Fruit fly (Drosophila melanogaster) whole organism, embryonic: ENCODE measurements around the gene CG14537.

Experiments used
- ATbp ChIP-seq: fragments of 200-800 bp; sonication (Bioruptor generic); optimal IDR thresholded peaks from 2 replicates; lab custom pipeline; 2017; ENCODE audit warnings: missing biosample characterization, mild to moderate bottlenecking, missing genetic modification characterization, missing genetic modification reagents
- Ada2b ChIP-seq: fragments of 200-800 bp; sonication (Bioruptor generic); IDR thresholded peaks from 2 replicates; pipeline ENCODE4 v1.3.6; 2022; ENCODE audit warnings: missing biosample characterization, missing genetic modification characterization
- Asciz ChIP-seq: fragments of 200-800 bp; sonication (Bioruptor generic); optimal IDR thresholded peaks from 2 replicates; lab custom pipeline; 2017; ENCODE audit warnings: missing biosample characterization, mild to moderate bottlenecking, missing genetic modification characterization, missing genetic modification reagents
- BEAF-32 ChIP-seq: fragments of 200-800 bp; sonication (Bioruptor generic); optimal IDR thresholded peaks from 3 replicates; lab custom pipeline; 2017; ENCODE audit warnings: missing biosample characterization, missing genetic modification characterization, mild to moderate bottlenecking, moderate library complexity, missing genetic modification reagents
- Blimp-1 ChIP-seq: fragments of 200-800 bp; sonication (Bioruptor generic); optimal IDR thresholded peaks from 3 replicates; lab custom pipeline; 2018; ENCODE audit warnings: missing biosample characterization, missing genetic modification characterization, mild to moderate bottlenecking, moderate library complexity, missing genetic modification reagents
- BtbVII ChIP-seq: fragments of 200-800 bp; sonication (Bioruptor generic); optimal IDR thresholded peaks from 3 replicates; lab custom pipeline; 2017; ENCODE audit warnings: missing biosample characterization, mild to moderate bottlenecking, missing genetic modification characterization
- CG1024 ChIP-seq: fragments of 200-800 bp; sonication (Bioruptor generic); IDR thresholded peaks from 2 replicates; pipeline ENCODE4 v1.3.6; 2022; ENCODE audit warnings: missing biosample characterization, missing genetic modification characterization
- CG10543 ChIP-seq: fragments of 200-800 bp; sonication (Bioruptor generic); optimal IDR thresholded peaks from 3 replicates; lab custom pipeline; 2017; ENCODE audit warnings: missing biosample characterization, mild to moderate bottlenecking, missing genetic modification characterization, moderate library complexity
- CG11247 ChIP-seq: fragments of 200-800 bp; sonication (Bioruptor generic); IDR thresholded peaks from 2 replicates; pipeline ENCODE4 v1.3.6; 2022; ENCODE audit warnings: missing biosample characterization, missing genetic modification characterization
- CG11560 ChIP-seq: fragments of 200-800 bp; sonication (Bioruptor generic); IDR thresholded peaks from 3 replicates; pipeline ENCODE4 v1.3.6; 2022; ENCODE audit warnings: missing biosample characterization, missing genetic modification characterization
- CG12071 ChIP-seq: fragments of 200-800 bp; sonication (Bioruptor generic); optimal IDR thresholded peaks from 3 replicates; lab custom pipeline; 2018; ENCODE audit warnings: missing biosample characterization, mild to moderate bottlenecking, missing genetic modification characterization
- CG13123 ChIP-seq: fragments of 200-800 bp; sonication (Bioruptor generic); optimal IDR thresholded peaks from 2 replicates; lab custom pipeline; 2016; ENCODE audit warnings: missing biosample characterization, missing genetic modification characterization
- CG13424 ChIP-seq: fragments of 200-800 bp; sonication (Bioruptor generic); optimal IDR thresholded peaks from 2 replicates; lab custom pipeline; 2019; ENCODE audit warnings: missing biosample characterization, mild to moderate bottlenecking, missing genetic modification characterization, moderate library complexity
- CG14710 ChIP-seq: fragments of 200-800 bp; sonication (Bioruptor generic); optimal IDR thresholded peaks from 3 replicates; lab custom pipeline; 2019; ENCODE audit warnings: missing biosample characterization, mild to moderate bottlenecking, missing genetic modification characterization, moderate library complexity
- CG14965 ChIP-seq: fragments of 200-800 bp; sonication (Bioruptor generic); optimal IDR thresholded peaks from 2 replicates; lab custom pipeline; 2016; ENCODE audit warnings: missing biosample characterization, missing genetic modification characterization, borderline replicate concordance
- CG18476 ChIP-seq: fragments of 200-800 bp; sonication (Bioruptor generic); optimal IDR thresholded peaks from 2 replicates; lab custom pipeline; 2016; ENCODE audit warnings: missing biosample characterization, mild to moderate bottlenecking, missing genetic modification characterization
- CG18599 ChIP-seq: fragments of 200-800 bp; sonication (Bioruptor generic); optimal IDR thresholded peaks from 3 replicates; lab custom pipeline; 2017; ENCODE audit warnings: missing biosample characterization, missing genetic modification characterization, mild to moderate bottlenecking, moderate library complexity, missing genetic modification reagents
- CG32532 ChIP-seq: fragments of 200-800 bp; sonication (Bioruptor generic); IDR thresholded peaks from 2 replicates; pipeline ENCODE4 v1.3.6; 2022; ENCODE audit warnings: missing biosample characterization, missing genetic modification characterization
- CG32772 ChIP-seq: fragments of 200-800 bp; sonication (Bioruptor generic); IDR thresholded peaks from 2 replicates; pipeline ENCODE4 v1.3.6; 2022; ENCODE audit warnings: missing biosample characterization, missing genetic modification characterization
- CG33557 ChIP-seq: fragments of 200-800 bp; sonication (Bioruptor generic); optimal IDR thresholded peaks from 2 replicates; lab custom pipeline; 2019; ENCODE audit warnings: missing biosample characterization, mild to moderate bottlenecking, missing genetic modification characterization, moderate library complexity
- CG4282 ChIP-seq: fragments of 200-800 bp; sonication (Bioruptor generic); optimal IDR thresholded peaks from 2 replicates; lab custom pipeline; 2016; ENCODE audit warnings: missing biosample characterization, missing genetic modification characterization
- CG6272 ChIP-seq: fragments of 200-800 bp; sonication (Bioruptor generic); IDR thresholded peaks from 2 replicates; pipeline ENCODE4 v1.3.6; 2022; ENCODE audit warnings: missing biosample characterization, missing genetic modification characterization
- CG6791 ChIP-seq: fragments of 200-800 bp; sonication (Bioruptor generic); IDR thresholded peaks from 3 replicates; pipeline ENCODE4 v1.3.6; 2022; ENCODE audit warnings: missing biosample characterization, missing genetic modification characterization; ENCODE audit not compliant: partially characterized antibody
- CG8944 ChIP-seq: fragments of 200-800 bp; sonication (Bioruptor generic); optimal IDR thresholded peaks from 3 replicates; lab custom pipeline; 2016; ENCODE audit warnings: missing biosample characterization, missing genetic modification characterization
- CG9215 ChIP-seq: fragments of 200-800 bp; sonication (Bioruptor generic); IDR thresholded peaks from 2 replicates; pipeline ENCODE4 v1.3.6; 2022; ENCODE audit warnings: missing biosample characterization, missing genetic modification characterization
- HmgZ ChIP-seq: fragments of 200-800 bp; sonication (Bioruptor generic); optimal IDR thresholded peaks from 2 replicates; lab custom pipeline; 2018; ENCODE audit warnings: missing biosample characterization, mild to moderate bottlenecking, missing genetic modification characterization
- Hmr ChIP-seq: fragments of 200-800 bp; sonication (Bioruptor generic); optimal IDR thresholded peaks from 3 replicates; lab custom pipeline; 2017; ENCODE audit warnings: mild to moderate bottlenecking, missing biosample characterization, missing genetic modification reagents, missing genetic modification characterization
- Hr3 ChIP-seq: fragments of 200-800 bp; sonication (Bioruptor generic); optimal IDR thresholded peaks from 3 replicates; lab custom pipeline; 2016; ENCODE audit warnings: missing biosample characterization, missing genetic modification characterization
- Kr ChIP-seq: fragments of 200-800 bp; sonication (Bioruptor generic); optimal IDR thresholded peaks from 2 replicates; lab custom pipeline; 2017; ENCODE audit warnings: missing biosample characterization, mild to moderate bottlenecking, missing genetic modification characterization
- Nf-YC ChIP-seq: fragments of 200-800 bp; optimal IDR thresholded peaks from 3 replicates; lab custom pipeline; 2019; ENCODE audit warnings: missing biosample characterization, mild to moderate bottlenecking, missing genetic modification characterization, moderate library complexity
- Ravus ChIP-seq: fragments of 200-800 bp; sonication (Bioruptor generic); IDR thresholded peaks from 2 replicates; pipeline ENCODE4 v1.3.6; 2022; ENCODE audit warnings: missing biosample characterization, missing genetic modification characterization
- Trl ChIP-seq, 3 experiments: fragments of >200 bp in 2 of 3; fragments of 200-800 bp in 1 of 3; sonication (Bioruptor generic) in 1 of 3; optimal IDR thresholded peaks; 2 replicates in 1 of 3; 3 replicates in 2 of 3; lab custom pipeline; 2016 to 2017; ENCODE audit warnings: missing biosample characterization in 1 of 3, missing genetic modification characterization in 1 of 3
- btn ChIP-seq: fragments of 200-800 bp; sonication (Bioruptor generic); optimal IDR thresholded peaks from 2 replicates; lab custom pipeline; 2016; ENCODE audit warnings: missing biosample characterization, missing genetic modification characterization
- chn ChIP-seq: fragments of 200-800 bp; sonication (Bioruptor generic); optimal IDR thresholded peaks from 2 replicates; lab custom pipeline; 2016; ENCODE audit warnings: missing biosample characterization, missing genetic modification characterization
- dan ChIP-seq: fragments of 200-800 bp; sonication (Bioruptor generic); IDR thresholded peaks from 2 replicates; pipeline ENCODE4 v1.3.6; 2022; ENCODE audit warnings: missing biosample characterization, missing genetic modification characterization
- ftz-f1 ChIP-seq: fragments of 200-800 bp; sonication (Bioruptor generic); optimal IDR thresholded peaks from 2 replicates; lab custom pipeline; 2016; ENCODE audit warnings: missing biosample characterization, missing genetic modification characterization
- lab ChIP-seq: fragments of 200-800 bp; sonication (Bioruptor generic); optimal IDR thresholded peaks from 3 replicates; lab custom pipeline; 2017; ENCODE audit warnings: missing biosample characterization, missing genetic modification characterization, mild to moderate bottlenecking, moderate library complexity, missing genetic modification reagents
- lilli ChIP-seq: fragments of 200-800 bp; sonication (Bioruptor generic); optimal IDR thresholded peaks from 3 replicates; lab custom pipeline; 2016; ENCODE audit warnings: missing biosample characterization, missing genetic modification characterization
- nerfin-1 ChIP-seq: fragments of 200-800 bp; sonication (Bioruptor generic); optimal IDR thresholded peaks from 3 replicates; lab custom pipeline; 2019; ENCODE audit warnings: missing biosample characterization, mild to moderate bottlenecking, missing genetic modification characterization, moderate library complexity
- rib ChIP-seq: fragments of 200-800 bp; sonication (Bioruptor generic); IDR thresholded peaks from 2 replicates; pipeline ENCODE4 v1.3.6; 2022; ENCODE audit warnings: missing biosample characterization, missing genetic modification characterization
- sc ChIP-seq, 3 experiments: fragments of >200 bp in 2 of 3; fragments of 200-800 bp in 1 of 3; sonication (Bioruptor generic) in 1 of 3; optimal IDR thresholded peaks; 2 replicates in 2 of 3; 3 replicates in 1 of 3; lab custom pipeline; 2017; ENCODE audit warnings: mild to moderate bottlenecking in 1 of 3, missing biosample characterization in 1 of 3, missing genetic modification characterization in 1 of 3, missing genetic modification reagents in 1 of 3
- shn ChIP-seq: fragments of 200-800 bp; sonication (Bioruptor generic); optimal IDR thresholded peaks from 3 replicates; lab custom pipeline; 2016; ENCODE audit warnings: missing biosample characterization, missing genetic modification characterization
- sima ChIP-seq: fragments of 200-800 bp; sonication (Bioruptor generic); optimal IDR thresholded peaks from 2 replicates; lab custom pipeline; 2016; ENCODE audit warnings: missing biosample characterization, missing genetic modification characterization
- slp2 ChIP-seq: fragments of 200-800 bp; sonication (Bioruptor generic); optimal IDR thresholded peaks from 2 replicates; lab custom pipeline; 2016; ENCODE audit warnings: missing biosample characterization, missing genetic modification characterization
- zf30C ChIP-seq: fragments of 200-800 bp; sonication (Bioruptor generic); optimal IDR thresholded peaks from 3 replicates; lab custom pipeline; 2018; ENCODE audit warnings: missing biosample characterization, mild to moderate bottlenecking, missing genetic modification characterization

The CG14537 gene

DNA sequence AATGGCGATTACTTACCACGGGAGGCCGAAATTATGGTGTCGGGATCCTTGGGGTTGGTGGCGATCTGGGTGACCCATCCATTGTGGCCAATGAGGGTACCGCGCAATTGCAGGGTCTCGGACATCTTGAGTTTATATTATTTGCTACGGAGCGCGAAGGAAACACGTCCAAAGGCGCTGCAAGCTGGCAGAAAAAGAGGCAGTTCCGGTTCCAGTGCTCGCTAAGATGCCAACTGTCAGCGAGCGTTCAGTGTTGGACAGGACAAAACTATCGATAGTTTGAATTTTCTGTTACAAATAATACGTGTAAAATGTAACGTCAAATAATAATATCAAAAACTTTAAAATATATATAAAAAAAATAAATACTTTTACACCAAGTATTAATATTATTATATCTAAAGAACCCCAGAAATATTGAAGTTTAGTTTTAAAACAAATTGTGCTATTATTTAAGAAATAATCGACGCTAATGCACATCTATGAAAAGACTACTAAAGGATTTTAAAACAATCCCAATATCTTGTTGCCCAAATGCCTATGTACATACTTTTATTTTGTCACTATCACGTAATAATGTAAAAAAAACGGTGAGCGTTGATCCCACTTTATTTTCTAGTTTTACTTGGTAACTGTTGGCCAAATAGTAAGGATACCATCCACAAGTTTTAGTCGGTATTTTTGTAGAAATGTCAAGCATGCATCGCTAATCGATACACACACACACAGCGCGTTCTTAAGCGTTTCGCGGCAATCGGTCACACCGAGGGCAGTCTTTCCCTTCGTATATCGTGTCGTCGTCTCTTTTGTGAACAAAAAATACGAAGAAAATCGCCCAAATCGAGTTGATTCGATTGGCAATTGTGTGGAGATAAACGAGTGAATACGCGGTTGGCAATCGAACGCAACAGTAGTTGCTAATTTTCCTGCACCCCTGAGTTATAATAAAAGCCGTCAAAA is 12.9 kb upstream of the CG14537 start, which contains the start of the genes Rack1 and mts (continued):
- TF ChIP-seq CG13424 (tag; lab: Kevin White, UChicago) = peak; percentile 43
- TF ChIP-seq sc (optimal IDR thresholded peaks at IDR 0.05; lab: Kevin White, UChicago) = no peak
- peak; percentile 82 for TF ChIP-seq sc (GFP tag; optimal IDR thresholded peaks at IDR 0.05; lab: Kevin White, UChicago)
- peak; percentile 70 for TF ChIP-seq lilli (GFP tag; lab: Kevin White, UChicago)
- peak; percentile 34 for TF ChIP-seq CG13123 (GFP tag; lab: Kevin White, UChicago)
- TF ChIP-seq Blimp-1 (GFP tag; lab: Kevin White, UChicago) = peak; percentile 28
- peak; percentile 44 for TF ChIP-seq CG18476 (GFP tag; lab: Kevin White, UChicago)
- TF ChIP-seq shn (GFP tag; lab: Kevin White, UChicago) = peak; percentile 72

DNA sequence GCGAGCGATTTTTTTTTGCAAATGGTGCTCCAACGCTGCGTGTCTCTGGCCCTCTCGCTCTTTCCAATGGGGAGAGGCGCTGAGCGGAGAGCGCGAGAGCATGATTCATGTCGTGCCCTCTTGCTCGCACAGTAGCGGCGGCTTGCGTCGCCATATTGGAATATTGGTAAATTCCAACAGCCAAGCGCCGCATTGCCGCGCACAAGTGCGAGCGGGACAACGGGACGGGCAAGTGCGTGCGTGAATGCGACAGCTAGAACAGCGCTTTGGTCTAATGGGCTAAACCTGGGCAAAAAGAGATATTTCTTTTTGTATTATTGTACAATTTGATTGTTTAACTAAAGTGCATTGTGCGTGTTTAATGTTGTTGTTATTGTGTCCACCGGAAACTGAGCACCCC is 12.0 kb upstream of the CG14537 start:
- TF ChIP-seq CG18599 (GFP tag; lab: Kevin White, UChicago) = peak; percentile 42
- TF ChIP-seq slp2 (GFP tag; lab: Kevin White, UChicago) = no peak
- no peak for TF ChIP-seq Kr (GFP tag; lab: Kevin White, UChicago)
- peak; percentile 89 for TF ChIP-seq Nf-YC (tag; lab: Kevin White, UChicago)
- no peak for TF ChIP-seq CG12071 (GFP tag; lab: Kevin White, UChicago)
- peak in 1 of 2 experiments; percentile 72 for TF ChIP-seq Trl (optimal IDR thresholded peaks at IDR 0.05; lab: Kevin White, UChicago)
- no peak for TF ChIP-seq Trl (GFP tag; optimal IDR thresholded peaks at IDR 0.05; lab: Kevin White, UChicago)
- TF ChIP-seq zf30C (GFP tag; lab: Kevin White, UChicago) = peak; percentile 49
- TF ChIP-seq CG6791 (GFP tag; lab: Robert Waterston, UW) = peak; percentile 65; the same call in 2 of the 3 replicates
- TF ChIP-seq BtbVII (GFP tag; lab: Kevin White, UChicago) = no peak
- TF ChIP-seq rib (GFP tag; lab: Robert Waterston, UW) = peak; percentile 93
- TF ChIP-seq BEAF-32 = no peak
- TF ChIP-seq Asciz = no peak
- no peak for TF ChIP-seq Hr3 (GFP tag; lab: Kevin White, UChicago)
- TF ChIP-seq Hmr = peak; percentile 39
- no peak for TF ChIP-seq CG1024 (GFP tag; lab: Robert Waterston, UW)
- peak; percentile 15; the same call in 1 of the 2 replicates for TF ChIP-seq Ada2b
- no peak; the same call in 1 of the 2 replicates for TF ChIP-seq CG11247
- no peak for TF ChIP-seq dan (GFP tag; lab: Robert Waterston, UW)
- TF ChIP-seq btn (GFP tag; lab: Kevin White, UChicago) = no peak
- peak; percentile 58 for TF ChIP-seq lab (GFP tag; lab: Kevin White, UChicago)
- TF ChIP-seq chn = peak; percentile 25
- TF ChIP-seq CG14710 (tag; lab: Kevin White, UChicago) = no peak
- peak; percentile 65 for TF ChIP-seq CG10543 (GFP tag; lab: Kevin White, UChicago)
- TF ChIP-seq Ravus = no peak
- no peak for TF ChIP-seq CG11560
- peak; percentile 79 for TF ChIP-seq HmgZ
- peak; percentile 41; the same call in 1 of the 2 replicates for TF ChIP-seq CG6272 (GFP tag; lab: Robert Waterston, UW)
- peak; percentile 86 for TF ChIP-seq CG32772 (GFP tag; lab: Robert Waterston, UW)
- no peak for TF ChIP-seq CG14965 (GFP tag; lab: Kevin White, UChicago)
- no peak for TF ChIP-seq CG8944 (GFP tag; lab: Kevin White, UChicago)
- no peak for TF ChIP-seq CG4282 (GFP tag; lab: Kevin White, UChicago)
- TF ChIP-seq ATbp = no peak
- peak; percentile 100 for TF ChIP-seq nerfin-1 (tag; lab: Kevin White, UChicago)
- peak; percentile 51 for TF ChIP-seq ftz-f1 (GFP tag; lab: Kevin White, UChicago)
- TF ChIP-seq CG32532 = peak; percentile 42; the same call in 1 of the 2 replicates
- peak; percentile 21; the same call in 1 of the 2 replicates for TF ChIP-seq CG9215
- peak; percentile 46 for TF ChIP-seq CG33557 (GFP tag; lab: Kevin White, UChicago)
- no peak for TF ChIP-seq sima (GFP tag; lab: Kevin White, UChicago)
